Worm (Caenorhabditis elegans) whole organism, L4 larva: ENCODE data around the gene npax-4.

ENCODE experiments used
- F10B5.3 ChIP-seq: sonication (generic microtip); optimal IDR thresholded peaks from 2 replicates; lab custom pipeline; 2016; ENCODE audit warnings: mild to moderate bottlenecking, missing genetic modification characterization, missing compliant biosample characterization
- F26F4.8 ChIP-seq: fragments of 200-800 bp; sonication (Bioruptor generic); conservative IDR thresholded peaks from 2 replicates; pipeline ENCODE4 v1.3.6; 2022; ENCODE audit warnings: missing genetic modification characterization, missing compliant biosample characterization
- T26A8.4 ChIP-seq: fragments of 200-800 bp; sonication (Bioruptor generic); IDR thresholded peaks from 2 replicates; pipeline ENCODE4 v1.3.6; 2022; ENCODE audit warnings: missing genetic modification characterization, missing compliant biosample characterization
- Y48G9A.11 ChIP-seq: fragments of 200-800 bp; sonication (Bioruptor generic); IDR thresholded peaks from 2 replicates; pipeline ENCODE4 v1.3.6; 2022; ENCODE audit warnings: missing genetic modification reagents, missing genetic modification characterization, missing compliant biosample characterization
- Y75B8A.6 ChIP-seq: fragments of 200-800 bp; sonication (Bioruptor generic); IDR thresholded peaks from 2 replicates; pipeline ENCODE4 v1.3.6; 2022; ENCODE audit warnings: missing genetic modification reagents, missing genetic modification characterization, missing compliant biosample characterization
- aha-1 ChIP-seq: fragments of 150-350 bp; peaks from one replicate; lab custom pipeline; 2014; ENCODE audit warnings: missing biosample characterization, missing genetic modification characterization
- aly-2 ChIP-seq: sonication (generic microtip); optimal IDR thresholded peaks from 2 replicates; lab custom pipeline; 2018; ENCODE audit warnings: missing biosample characterization, missing genetic modification characterization
- arid-1 ChIP-seq: fragments of 200-800 bp; sonication (Bioruptor generic); conservative IDR thresholded peaks from 2 replicates; pipeline ENCODE4 v1.3.6; 2022; ENCODE audit warnings: missing genetic modification reagents, missing genetic modification characterization, missing compliant biosample characterization
- attf-4 ChIP-seq: sonication (generic microtip); optimal IDR thresholded peaks from 3 replicates; lab custom pipeline; 2017; ENCODE audit warnings: missing biosample characterization, missing genetic modification characterization
- ceh-82 ChIP-seq: sonication (generic microtip); optimal IDR thresholded peaks from 2 replicates; lab custom pipeline; 2017; ENCODE audit warnings: missing biosample characterization, missing genetic modification characterization
- daf-12 ChIP-seq: fragments of 150-350 bp; optimal IDR thresholded peaks from 2 replicates; lab custom pipeline; 2014; ENCODE audit warnings: missing biosample characterization, missing genetic modification reagents, missing genetic modification characterization
- daf-19 ChIP-seq: fragments of 200-800 bp; sonication (Bioruptor generic); conservative IDR thresholded peaks from 2 replicates; pipeline ENCODE4 v1.3.6; 2022; ENCODE audit warnings: missing genetic modification characterization, missing compliant biosample characterization
- dmd-6 ChIP-seq: fragments of 200-800 bp; sonication (Bioruptor generic); IDR thresholded peaks from 2 replicates; pipeline ENCODE4 v1.3.6; 2022; ENCODE audit warnings: missing genetic modification reagents, missing genetic modification characterization, missing compliant biosample characterization
- dmd-8 ChIP-seq: fragments of 200-800 bp; sonication (Bioruptor generic); IDR thresholded peaks from 2 replicates; pipeline ENCODE4 v1.3.6; 2022; ENCODE audit warnings: missing genetic modification characterization, missing compliant biosample characterization
- dmd-9 ChIP-seq: fragments of 200-800 bp; sonication (Bioruptor generic); IDR thresholded peaks from 2 replicates; pipeline ENCODE4 v1.3.6; 2022; ENCODE audit warnings: missing genetic modification reagents, missing genetic modification characterization, missing compliant biosample characterization
- duxl-1 ChIP-seq: sonication (generic microtip); optimal IDR thresholded peaks from 2 replicates; lab custom pipeline; 2016; ENCODE audit warnings: mild to moderate bottlenecking, missing genetic modification characterization, moderate library complexity, missing compliant biosample characterization; ENCODE audit not compliant: poor library complexity
- dve-1 ChIP-seq: sonication (generic microtip); optimal IDR thresholded peaks from 2 replicates; lab custom pipeline; 2017; ENCODE audit warnings: antibody characterized with exemption, mild to moderate bottlenecking, missing genetic modification characterization, missing compliant biosample characterization; ENCODE audit not compliant: insufficient read depth
- egl-27 ChIP-seq: sonication (generic microtip); optimal IDR thresholded peaks from 3 replicates; lab custom pipeline; 2017; ENCODE audit warnings: missing biosample characterization, missing genetic modification reagents, missing genetic modification characterization
- egl-43 ChIP-seq: fragments of 200-800 bp; sonication (Bioruptor generic); IDR thresholded peaks from 2 replicates; pipeline ENCODE4 v1.3.6; 2022; ENCODE audit warnings: missing genetic modification reagents, missing genetic modification characterization, missing compliant biosample characterization
- fkh-10 ChIP-seq: fragments of 150-350 bp; optimal IDR thresholded peaks from 2 replicates; lab custom pipeline; 2014; ENCODE audit warnings: missing biosample characterization, missing genetic modification reagents, missing genetic modification characterization
- hlh-30 ChIP-seq: sonication (generic microtip); optimal IDR thresholded peaks from 2 replicates; lab custom pipeline; 2017; ENCODE audit warnings: antibody characterized with exemption, mild to moderate bottlenecking, missing genetic modification characterization, missing compliant biosample characterization; ENCODE audit not compliant: insufficient read depth
- jun-1 ChIP-seq: fragments of 150-350 bp; optimal IDR thresholded peaks from 2 replicates; lab custom pipeline; 2014; ENCODE audit warnings: missing biosample characterization, missing genetic modification reagents, missing genetic modification characterization
- lin-15B ChIP-seq: fragments of 150-350 bp; sonication (generic microtip); optimal IDR thresholded peaks from 3 replicates; lab custom pipeline; 2014; ENCODE audit warnings: missing biosample characterization, missing genetic modification characterization
- lin-38 ChIP-seq: fragments of 200-800 bp; sonication (Bioruptor generic); IDR thresholded peaks from 2 replicates; pipeline ENCODE4 v1.3.6; 2022; ENCODE audit warnings: missing genetic modification reagents, missing genetic modification characterization, missing compliant biosample characterization
- lin-39 ChIP-seq: fragments of 150-350 bp; optimal IDR thresholded peaks from 2 replicates; lab custom pipeline; 2014; ENCODE audit warnings: missing biosample characterization, missing genetic modification reagents, missing genetic modification characterization
- lir-3 ChIP-seq: sonication (generic microtip); optimal IDR thresholded peaks from 2 replicates; lab custom pipeline; 2016; ENCODE audit warnings: mild to moderate bottlenecking, missing genetic modification characterization, missing compliant biosample characterization
- lsy-2 ChIP-seq, 2 experiments: fragments of 150-350 bp in 1 of 2; sonication (generic microtip) in 1 of 2; optimal IDR thresholded peaks; 2 replicates each; lab custom pipeline; 2014 to 2017; ENCODE audit warnings: missing biosample characterization in 2 of 2, missing genetic modification characterization in 2 of 2
- mes-2 ChIP-seq: sonication (generic microtip); optimal IDR thresholded peaks from 2 replicates; lab custom pipeline; 2016; ENCODE audit warnings: missing genotype, mild to moderate bottlenecking, missing genetic modification characterization, missing compliant biosample characterization; ENCODE audit not compliant: poor library complexity, severe bottlenecking
- mxl-2 ChIP-seq: fragments of 200-800 bp; sonication (Bioruptor generic); conservative IDR thresholded peaks from 2 replicates; pipeline ENCODE4 v1.3.6; 2022; ENCODE audit warnings: missing genetic modification reagents, missing genetic modification characterization, missing compliant biosample characterization
- mxl-3 ChIP-seq: fragments of 200-800 bp; sonication (Bioruptor generic); optimal IDR thresholded peaks from 2 replicates; lab custom pipeline; 2018; ENCODE audit warnings: mild to moderate bottlenecking, missing genetic modification characterization, missing compliant biosample characterization
- nhr-102 ChIP-seq: sonication (generic microtip); optimal IDR thresholded peaks from 2 replicates; lab custom pipeline; 2016; ENCODE audit warnings: mild to moderate bottlenecking, missing genetic modification characterization, moderate library complexity, missing compliant biosample characterization
- nhr-11 ChIP-seq: fragments of 150-350 bp; optimal IDR thresholded peaks from 2 replicates; lab custom pipeline; 2014; ENCODE audit warnings: missing biosample characterization, missing genetic modification characterization
- nhr-111 ChIP-seq: fragments of 200-800 bp; sonication (Bioruptor generic); optimal IDR thresholded peaks from 2 replicates; lab custom pipeline; 2018; ENCODE audit warnings: mild to moderate bottlenecking, missing genetic modification characterization, missing compliant biosample characterization
- nhr-28 ChIP-seq: fragments of 150-350 bp; optimal IDR thresholded peaks from 2 replicates; lab custom pipeline; 2014; ENCODE audit warnings: missing biosample characterization, missing genetic modification characterization
- nhr-41 ChIP-seq: fragments of 200-800 bp; sonication (Bioruptor generic); IDR thresholded peaks from 2 replicates; pipeline ENCODE4 v1.3.6; 2022; ENCODE audit warnings: missing genetic modification reagents, missing genetic modification characterization, missing compliant biosample characterization
- nhr-48 ChIP-seq: sonication (generic microtip); optimal IDR thresholded peaks from 2 replicates; lab custom pipeline; 2016; ENCODE audit warnings: mild to moderate bottlenecking, missing genetic modification characterization, missing compliant biosample characterization
- nhr-6 ChIP-seq: fragments of 150-350 bp; optimal IDR thresholded peaks from 2 replicates; lab custom pipeline; 2014; ENCODE audit warnings: missing biosample characterization, missing genetic modification characterization
- nhr-76 ChIP-seq: fragments of 150-350 bp; optimal IDR thresholded peaks from 2 replicates; lab custom pipeline; 2014; ENCODE audit warnings: missing biosample characterization, missing genetic modification characterization
- nhr-77 ChIP-seq: fragments of 150-350 bp; optimal IDR thresholded peaks from 2 replicates; lab custom pipeline; 2014; ENCODE audit warnings: missing biosample characterization, missing genetic modification characterization
- php-3 ChIP-seq: fragments of 200-800 bp; sonication (Bioruptor generic); IDR thresholded peaks from 2 replicates; pipeline ENCODE4 v1.3.6; 2022; ENCODE audit warnings: missing genetic modification reagents, missing genetic modification characterization, missing compliant biosample characterization
- pqm-1 ChIP-seq: sonication (generic microtip); optimal IDR thresholded peaks from 2 replicates; lab custom pipeline; 2017; ENCODE audit warnings: missing biosample characterization, missing genetic modification characterization
- rbr-2 ChIP-seq: sonication (generic microtip); optimal IDR thresholded peaks from 2 replicates; lab custom pipeline; 2016; ENCODE audit warnings: missing genotype, missing genetic modification characterization, missing compliant biosample characterization
- saeg-2 ChIP-seq: fragments of 200-800 bp; sonication (Bioruptor generic); IDR thresholded peaks from 2 replicates; pipeline ENCODE4 v1.3.6; 2022; ENCODE audit warnings: missing genetic modification reagents, missing genetic modification characterization, missing compliant biosample characterization
- tag-97 ChIP-seq: fragments of 200-800 bp; sonication (Bioruptor generic); IDR thresholded peaks from 2 replicates; pipeline ENCODE4 v1.3.6; 2022; ENCODE audit warnings: missing genetic modification characterization, missing compliant biosample characterization
- zip-2 ChIP-seq: fragments of 150-350 bp; optimal IDR thresholded peaks from 2 replicates; lab custom pipeline; 2014; ENCODE audit warnings: missing biosample characterization, missing genetic modification characterization
- ztf-7 ChIP-seq: fragments of 150-350 bp; optimal IDR thresholded peaks from 2 replicates; lab custom pipeline; 2014; ENCODE audit warnings: missing biosample characterization, missing genetic modification characterization

npax-4 gene

DNA sequence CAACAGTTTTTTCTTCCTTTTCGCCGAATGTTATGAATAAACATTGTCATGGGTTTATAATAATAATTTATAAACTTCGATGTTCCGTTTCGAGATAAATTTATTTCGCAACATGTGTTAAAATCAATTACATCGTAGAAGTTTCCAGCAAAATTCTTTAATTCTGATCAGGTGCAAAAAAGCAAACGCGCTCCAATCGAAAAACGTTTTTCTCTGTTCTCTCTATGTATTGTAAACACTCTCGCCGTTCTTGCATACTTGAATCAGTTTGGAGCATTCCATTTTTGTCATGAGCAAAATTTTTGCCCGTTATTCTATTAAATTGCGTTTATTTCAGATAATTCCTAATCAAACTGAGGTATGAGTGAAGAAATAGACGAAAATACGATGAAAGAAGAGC lies 14.0 kb upstream of the npax-4 start, which contains the start of gene rad-54.L2 (continued):
- TF ChIP-seq php-3 (GFP tag; lab: Robert Waterston, UW) (no peak), zip-2 (tag; lab: Kevin White, UChicago) (no peak), lsy-2 (tag; optimal IDR thresholded peaks at IDR 0.05; lab: Kevin White, UChicago) (peak in 1 of 2 experiments; percentile 82), ztf-7 (tag; lab: Kevin White, UChicago) (peak; percentile 5), nhr-11 (peak; percentile 8), nhr-28 (peak; percentile 59), jun-1 (no peak), duxl-1 (tag; lab: Kevin White, UChicago) (no peak), mes-2 (tag; lab: Kevin White, UChicago) (peak; percentile 79), nhr-41 (GFP tag; lab: Robert Waterston, UW) (no peak), dmd-6 (peak; percentile 41; the same call in 1 of the 2 replicates), egl-43 (GFP tag; lab: Robert Waterston, UW) (no peak), daf-12 (tag; lab: Kevin White, UChicago) (no peak), nhr-111 (GFP tag; lab: Kevin White, UChicago) (no peak), aly-2 (tag; lab: Kevin White, UChicago) (no peak), nhr-6 (tag; lab: Kevin White, UChicago) (peak; percentile 52), rbr-2 (tag; lab: Kevin White, UChicago) (peak; percentile 60), dve-1 (peak; percentile 81), lin-39 (no peak), nhr-76 (tag; lab: Kevin White, UChicago) (no peak), mxl-2 (no peak), saeg-2 (GFP tag; lab: Robert Waterston, UW) (no peak), dmd-9 (GFP tag; lab: Robert Waterston, UW) (no peak), lin-15B (tag; lab: Kevin White, UChicago) (peak; percentile 15), ceh-82 (no peak), arid-1 (GFP tag; lab: Robert Waterston, UW) (peak; percentile 53; the same call in 1 of the 2 replicates), nhr-102 (tag; lab: Kevin White, UChicago) (peak; percentile 32), dmd-8 (GFP tag; lab: Robert Waterston, UW) (no peak), F26F4.8 (GFP tag; lab: Robert Waterston, UW) (no peak), mxl-3 (GFP tag; lab: Kevin White, UChicago) (no peak), nhr-77 (tag; lab: Kevin White, UChicago) (peak; percentile 46), daf-19 (GFP tag; lab: Robert Waterston, UW) (no peak), nhr-48 (peak; percentile 35), hlh-30 (peak; percentile 95), tag-97 (no peak), Y75B8A.6 (GFP tag; lab: Robert Waterston, UW) (no peak), F10B5.3 (tag; lab: Kevin White, UChicago) (no peak), lir-3 (no peak), attf-4 (tag; lab: Kevin White, UChicago) (no peak), egl-27 (no peak), pqm-1 (tag; lab: Kevin White, UChicago) (peak; percentile 12), lin-38 (peak; percentile 87)

DNA sequence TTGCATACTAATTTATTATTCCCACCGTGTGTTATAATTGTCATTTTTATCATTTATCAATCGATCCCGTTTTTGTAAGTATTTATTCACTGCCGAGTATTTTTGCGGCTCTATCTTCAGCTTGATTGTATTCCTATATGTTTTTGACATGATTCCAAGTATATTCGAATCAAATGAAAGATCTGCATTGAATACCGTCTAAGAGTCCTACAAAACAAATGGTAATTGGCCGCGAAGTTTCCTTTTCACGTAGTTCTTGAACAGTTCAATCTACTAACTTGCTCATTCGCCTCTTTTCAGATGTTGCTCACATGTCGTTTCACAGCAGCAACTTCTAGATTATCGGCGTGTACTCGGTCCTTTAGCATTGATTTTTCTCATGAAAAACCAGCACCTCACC lies 12.8 kb upstream of the npax-4 start, which contains the start of gene C27B7.2:
C27B7.2 (plus strand) TSS at position 301 of the 400 bp plus-strand sequence.
- TF ChIP-seq Y48G9A.11 (GFP tag; lab: Robert Waterston, UW) (peak; percentile 46; the same call in 1 of the 2 replicates), aha-1 (peak; percentile 43), fkh-10 (GFP tag; lab: Kevin White, UChicago) (no peak), attf-4 (tag; lab: Kevin White, UChicago) (no peak), nhr-77 (tag; lab: Kevin White, UChicago) (no peak), nhr-102 (tag; lab: Kevin White, UChicago) (no peak), dmd-8 (GFP tag; lab: Robert Waterston, UW) (0 out of 2 replicates have a peak, but pooled peaks have one; percentile 30), T26A8.4 (GFP tag; lab: Robert Waterston, UW) (0 out of 2 replicates have a peak, but pooled peaks have one; percentile 25)
